Fruit fly (Drosophila melanogaster) whole organism, embryonic: Measurements from ENCODE around the gene Ypel.
A peak's percentile ranks its signal among the peaks of the same experiment; 100 is the strongest.

ENCODE experiments used
- Atf6 ChIP-seq: fragments of 200-800 bp; sonication (Bioruptor generic); IDR thresholded peaks from 2 replicates; pipeline ENCODE4 v1.3.6; 2022; ENCODE audit warnings: missing biosample characterization, missing genetic modification characterization
- Bteb2 ChIP-seq: fragments of 200-800 bp; sonication (Bioruptor generic); optimal IDR thresholded peaks from 2 replicates; lab custom pipeline; 2016; ENCODE audit warnings: missing biosample characterization, missing genetic modification characterization
- CG10462 ChIP-seq: fragments of 200-800 bp; sonication (Bioruptor generic); optimal IDR thresholded peaks from 2 replicates; lab custom pipeline; 2016; ENCODE audit warnings: missing biosample characterization, missing genetic modification characterization
- CG10565 ChIP-seq: fragments of 200-800 bp; sonication (Bioruptor generic); optimal IDR thresholded peaks from 3 replicates; lab custom pipeline; 2016; ENCODE audit warnings: missing biosample characterization, mild to moderate bottlenecking, missing genetic modification characterization
- CG15073 ChIP-seq: fragments of 200-800 bp; sonication (Bioruptor generic); optimal IDR thresholded peaks from 2 replicates; lab custom pipeline; 2016; ENCODE audit warnings: missing biosample characterization, missing genetic modification characterization
- CG17385 ChIP-seq: fragments of 200-800 bp; sonication (Bioruptor generic); optimal IDR thresholded peaks from 3 replicates; lab custom pipeline; 2018; ENCODE audit warnings: missing biosample characterization, mild to moderate bottlenecking, missing genetic modification characterization
- CG1832 ChIP-seq: fragments of 200-800 bp; sonication (Bioruptor generic); optimal IDR thresholded peaks from 2 replicates; lab custom pipeline; 2017; ENCODE audit warnings: missing biosample characterization, mild to moderate bottlenecking, missing genetic modification characterization, inconsistent platforms
- CG18599 ChIP-seq: fragments of 200-800 bp; sonication (Bioruptor generic); optimal IDR thresholded peaks from 3 replicates; lab custom pipeline; 2017; ENCODE audit warnings: missing biosample characterization, missing genetic modification characterization, mild to moderate bottlenecking, moderate library complexity, missing genetic modification reagents
- CG2129 ChIP-seq: fragments of 200-800 bp; sonication (Bioruptor generic); IDR thresholded peaks from 2 replicates; pipeline ENCODE4 v1.3.6; 2022; ENCODE audit warnings: missing biosample characterization, missing genetic modification characterization; ENCODE audit not compliant: partially characterized antibody
- CG2712 ChIP-seq: fragments of 200-800 bp; optimal IDR thresholded peaks from 3 replicates; lab custom pipeline; 2019; ENCODE audit warnings: missing biosample characterization, mild to moderate bottlenecking, missing genetic modification characterization, moderate library complexity
- CG30020 ChIP-seq: fragments of 200-800 bp; optimal IDR thresholded peaks from 2 replicates; lab custom pipeline; 2019; ENCODE audit warnings: missing biosample characterization, mild to moderate bottlenecking, missing genetic modification characterization, moderate library complexity
- CG3995 ChIP-seq: fragments of 200-800 bp; sonication (Bioruptor generic); optimal IDR thresholded peaks from 3 replicates; lab custom pipeline; 2016; ENCODE audit warnings: missing biosample characterization, missing genetic modification characterization
- CG5180 ChIP-seq: fragments of 200-800 bp; sonication (Bioruptor generic); optimal IDR thresholded peaks from 3 replicates; lab custom pipeline; 2017; ENCODE audit warnings: missing biosample characterization, missing genetic modification characterization, mild to moderate bottlenecking, moderate library complexity, missing genetic modification reagents
- CG8281 ChIP-seq: fragments of 200-800 bp; sonication (Bioruptor generic); optimal IDR thresholded peaks from 2 replicates; lab custom pipeline; 2018; ENCODE audit warnings: missing biosample characterization, mild to moderate bottlenecking, missing genetic modification characterization, moderate library complexity
- CG8359 ChIP-seq: fragments of 200-800 bp; sonication (Bioruptor generic); optimal IDR thresholded peaks from 2 replicates; lab custom pipeline; 2017; ENCODE audit warnings: missing biosample characterization, mild to moderate bottlenecking, missing genetic modification characterization, borderline replicate concordance
- Deaf1 ChIP-seq: fragments of 200-800 bp; optimal IDR thresholded peaks from 3 replicates; lab custom pipeline; 2019; ENCODE audit warnings: missing biosample characterization, mild to moderate bottlenecking, missing genetic modification characterization, moderate library complexity
- Dp ChIP-seq: fragments of 200-800 bp; sonication (Bioruptor generic); optimal IDR thresholded peaks from 2 replicates; lab custom pipeline; 2018; ENCODE audit warnings: missing biosample characterization, mild to moderate bottlenecking, missing genetic modification characterization, moderate library complexity
- HLH4C ChIP-seq: fragments of 200-800 bp; sonication (Bioruptor generic); IDR thresholded peaks from 3 replicates; pipeline ENCODE4 v1.3.6; 2022; ENCODE audit warnings: missing biosample characterization, missing genetic modification characterization; ENCODE audit not compliant: partially characterized antibody
- Hr78 ChIP-seq, 2 experiments: fragments of 200-800 bp in 1 of 2; fragments of >200 bp in 1 of 2; sonication (Bioruptor generic) in 1 of 2; optimal IDR thresholded peaks; 2 replicates each; lab custom pipeline; 2017 to 2019; ENCODE audit warnings: missing biosample characterization in 2 of 2, missing genetic modification characterization in 2 of 2, mild to moderate bottlenecking in 1 of 2, moderate library complexity in 1 of 2
- Jarid2 ChIP-seq: fragments of 200-800 bp; sonication (Bioruptor generic); optimal IDR thresholded peaks from 3 replicates; lab custom pipeline; 2017; ENCODE audit warnings: mild to moderate bottlenecking, missing biosample characterization, missing genetic modification reagents, missing genetic modification characterization
- Med ChIP-seq: fragments of 200-800 bp; sonication (Bioruptor generic); peaks from one replicate; lab custom pipeline; 2016; ENCODE audit warnings: missing biosample characterization, missing genetic modification characterization, mild to moderate bottlenecking, inconsistent platforms, moderate library complexity
- Pdp1 ChIP-seq, 2 experiments: fragments of 200-800 bp; sonication (Bioruptor generic); optimal IDR thresholded peaks; 3 replicates each; lab custom pipeline; 2016; ENCODE audit warnings: missing biosample characterization in 2 of 2, missing genetic modification characterization in 2 of 2, mild to moderate bottlenecking in 1 of 2, moderate library complexity in 1 of 2
- Scr ChIP-seq: fragments of 200-800 bp; sonication (Bioruptor generic); IDR thresholded peaks from 2 replicates; pipeline ENCODE4 v1.3.6; 2022; ENCODE audit warnings: missing biosample characterization, missing genetic modification characterization; ENCODE audit not compliant: partially characterized antibody
- Sin3A ChIP-seq: fragments of >200 bp; optimal IDR thresholded peaks from 2 replicates; lab custom pipeline; 2018
- Trl ChIP-seq, 3 experiments: fragments of >200 bp in 2 of 3; fragments of 200-800 bp in 1 of 3; sonication (Bioruptor generic) in 1 of 3; optimal IDR thresholded peaks; 2 replicates in 1 of 3; 3 replicates in 2 of 3; lab custom pipeline; 2016 to 2017; ENCODE audit warnings: missing biosample characterization in 1 of 3, missing genetic modification characterization in 1 of 3
- abd-A ChIP-seq: fragments of 200-800 bp; sonication (Bioruptor generic); optimal IDR thresholded peaks from 3 replicates; lab custom pipeline; 2019; ENCODE audit warnings: missing biosample characterization, mild to moderate bottlenecking, missing genetic modification characterization, moderate library complexity
- az2 ChIP-seq: fragments of 200-800 bp; sonication (Bioruptor generic); optimal IDR thresholded peaks from 3 replicates; lab custom pipeline; 2016; ENCODE audit warnings: missing biosample characterization, missing genetic modification characterization
- cg ChIP-seq: fragments of 200-800 bp; sonication (Bioruptor generic); optimal IDR thresholded peaks from 3 replicates; lab custom pipeline; 2019; ENCODE audit warnings: missing biosample characterization, mild to moderate bottlenecking, missing genetic modification characterization, moderate library complexity
- ci ChIP-seq: fragments of 200-800 bp; sonication (Bioruptor generic); IDR thresholded peaks from 3 replicates; pipeline ENCODE4 v1.3.6; 2022; ENCODE audit warnings: missing biosample characterization, missing genetic modification characterization
- crol ChIP-seq: fragments of 200-800 bp; sonication (Bioruptor generic); IDR thresholded peaks from 2 replicates; pipeline ENCODE4 v1.3.6; 2022; ENCODE audit warnings: missing biosample characterization, missing genetic modification characterization
- dpn ChIP-seq, 2 experiments: fragments of 200-800 bp; sonication (Bioruptor generic); optimal IDR thresholded peaks; 3 replicates each; lab custom pipeline; 2016; ENCODE audit warnings: missing biosample characterization in 2 of 2, missing genetic modification characterization in 2 of 2
- gem ChIP-seq: fragments of 200-800 bp; sonication (Bioruptor generic); optimal IDR thresholded peaks from 2 replicates; lab custom pipeline; 2019; ENCODE audit warnings: missing biosample characterization, mild to moderate bottlenecking, missing genetic modification characterization, moderate library complexity
- klu ChIP-seq: fragments of 200-800 bp; sonication (Bioruptor generic); IDR thresholded peaks from 2 replicates; pipeline ENCODE4 v1.3.6; 2022; ENCODE audit warnings: missing biosample characterization, missing genetic modification characterization
- mam ChIP-seq: fragments of 200-800 bp; sonication (Bioruptor generic); optimal IDR thresholded peaks from 3 replicates; lab custom pipeline; 2016; ENCODE audit warnings: missing biosample characterization, missing genetic modification characterization
- onecut ChIP-seq: fragments of 200-800 bp; sonication (Bioruptor generic); IDR thresholded peaks from 2 replicates; pipeline ENCODE4 v1.3.6; 2022; ENCODE audit warnings: missing biosample characterization, missing genetic modification characterization
- psq ChIP-seq: fragments of 200-800 bp; sonication (Bioruptor generic); optimal IDR thresholded peaks from 2 replicates; lab custom pipeline; 2017; ENCODE audit warnings: missing biosample characterization, missing genetic modification characterization
- run ChIP-seq: fragments of 200-800 bp; sonication (Bioruptor generic); optimal IDR thresholded peaks from 3 replicates; lab custom pipeline; 2018; ENCODE audit warnings: missing biosample characterization, mild to moderate bottlenecking, missing genetic modification characterization
- schlank ChIP-seq: fragments of 200-800 bp; sonication (Bioruptor generic); optimal IDR thresholded peaks from 2 replicates; lab custom pipeline; 2018; ENCODE audit warnings: missing biosample characterization, mild to moderate bottlenecking, missing genetic modification characterization
- sd ChIP-seq: fragments of 200-800 bp; sonication (Bioruptor generic); optimal IDR thresholded peaks from 3 replicates; lab custom pipeline; 2018; ENCODE audit warnings: missing biosample characterization, mild to moderate bottlenecking, missing genetic modification characterization, moderate library complexity
- sens ChIP-seq: fragments of 200-800 bp; sonication (Bioruptor generic); peaks from one replicate; lab custom pipeline; 2016; ENCODE audit warnings: missing biosample characterization, missing genetic modification characterization
- sim ChIP-seq: fragments of 200-800 bp; sonication (Bioruptor generic); IDR thresholded peaks from 2 replicates; pipeline ENCODE4 v1.3.6; 2022; ENCODE audit warnings: missing biosample characterization, missing genetic modification characterization
- sisA ChIP-seq: fragments of 200-800 bp; sonication (Bioruptor generic); IDR thresholded peaks from 2 replicates; pipeline ENCODE4 v1.3.6; 2022; ENCODE audit warnings: missing biosample characterization, missing genetic modification characterization
- sqz ChIP-seq: fragments of 200-800 bp; sonication (Bioruptor generic); optimal IDR thresholded peaks from 3 replicates; lab custom pipeline; 2018; ENCODE audit warnings: missing biosample characterization, mild to moderate bottlenecking, missing genetic modification characterization
- stc ChIP-seq: fragments of 200-800 bp; sonication (Bioruptor generic); IDR thresholded peaks from 2 replicates; pipeline ENCODE4 v1.3.6; 2022; ENCODE audit warnings: missing biosample characterization, missing genetic modification characterization

Gene Ypel

DNA sequence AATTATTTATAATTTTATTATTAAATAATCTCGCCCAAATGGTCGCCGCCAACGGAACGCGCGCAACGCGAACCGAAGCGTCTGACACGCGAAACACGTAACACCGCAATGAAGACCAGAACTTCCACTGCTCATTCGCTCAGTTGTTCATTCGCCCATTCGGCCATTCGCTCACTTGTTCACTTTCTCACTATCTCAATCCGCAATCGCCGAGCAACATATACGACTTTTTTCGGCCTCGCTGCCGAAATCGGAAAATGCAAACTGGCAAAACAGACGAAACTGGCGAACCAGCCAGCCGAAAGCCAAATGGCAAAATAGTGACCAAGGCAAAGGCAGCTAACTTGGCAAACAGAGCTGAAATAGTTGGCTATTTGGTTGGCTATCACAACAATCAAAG lies 37.8 kb upstream of the Ypel start (continued):
- TF ChIP-seq Pdp1 (GFP tag; optimal IDR thresholded peaks at IDR 0.05; lab: Kevin White, UChicago) (peak in 1 of 2 experiments; percentile 5), Jarid2 (GFP tag; lab: Kevin White, UChicago) (no peak), CG17385 (GFP tag; lab: Kevin White, UChicago) (no peak), gem (no peak), CG10565 (GFP tag; lab: Kevin White, UChicago) (no peak), CG3995 (GFP tag; lab: Kevin White, UChicago) (peak; percentile 33), sisA (GFP tag; lab: Robert Waterston, UW) (no peak), run (tag; lab: Kevin White, UChicago) (no peak), schlank (no peak), CG30020 (no peak), Med (GFP tag; lab: Kevin White, UChicago) (peak; percentile 42), HLH4C (GFP tag; lab: Robert Waterston, UW) (no peak), CG15073 (no peak), abd-A (peak; percentile 16), Bteb2 (no peak), az2 (GFP tag; lab: Kevin White, UChicago) (no peak), CG2129 (GFP tag; lab: Robert Waterston, UW) (no peak), CG8281 (tag; lab: Kevin White, UChicago) (peak; percentile 100), CG10462 (GFP tag; lab: Kevin White, UChicago) (no peak), dpn (GFP tag; optimal IDR thresholded peaks at IDR 0.05; lab: Kevin White, UChicago) (no peak), psq (no peak), Scr (GFP tag; lab: Robert Waterston, UW) (no peak)
- TF ChIP-seq, all 482 proteins: peak for 10

DNA sequence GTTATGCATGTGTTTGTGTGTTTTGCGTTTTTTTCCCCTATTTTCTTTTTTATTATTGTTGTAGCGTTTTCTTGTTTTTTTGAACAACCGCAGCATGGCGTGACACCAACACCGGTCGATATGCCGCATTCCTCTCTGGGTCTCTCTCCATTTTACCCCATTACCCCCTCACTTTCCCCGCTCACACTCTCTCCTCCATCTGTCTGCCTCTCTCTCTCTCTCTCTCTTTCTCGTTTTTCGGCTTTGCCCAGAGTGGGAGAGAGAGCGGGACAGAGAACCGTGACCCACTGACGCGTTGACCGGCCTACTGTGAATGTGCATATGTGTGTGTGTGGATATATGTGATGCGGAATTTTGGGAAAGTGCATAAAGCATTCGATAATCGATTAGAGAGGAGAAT lies 35.2 kb upstream of the Ypel start:
- TF ChIP-seq CG18599 (GFP tag; lab: Kevin White, UChicago): peak; percentile 9
- TF ChIP-seq stc (GFP tag; lab: Robert Waterston, UW): no peak
- peak; percentile 2 for TF ChIP-seq sqz
- no peak for TF ChIP-seq Deaf1
- peak; percentile 37 for TF ChIP-seq abd-A
- peak; percentile 51 for TF ChIP-seq cg (GFP tag; lab: Kevin White, UChicago)
- no peak for TF ChIP-seq Atf6
- no peak for TF ChIP-seq klu
- peak; percentile 89 for TF ChIP-seq onecut (GFP tag; lab: Robert Waterston, UW)
- no peak for TF ChIP-seq CG8359
- TF ChIP-seq CG2712 (tag; lab: Kevin White, UChicago): peak; percentile 21
- TF ChIP-seq sd (tag; lab: Kevin White, UChicago): peak; percentile 75
- TF ChIP-seq psq: no peak
- peak; percentile 5 for TF ChIP-seq CG5180
- peak; percentile 31 for TF ChIP-seq sens (GFP tag; lab: Kevin White, UChicago)
- peak; percentile 45 for TF ChIP-seq CG1832 (GFP tag; lab: Kevin White, UChicago)
- no peak for TF ChIP-seq sim (GFP tag; lab: Robert Waterston, UW)
- TF ChIP-seq Sin3A: no peak
- peak; percentile 68 to 69 for TF ChIP-seq Trl (optimal IDR thresholded peaks at IDR 0.05; lab: Kevin White, UChicago)
- no peak for TF ChIP-seq Trl (GFP tag; optimal IDR thresholded peaks at IDR 0.05; lab: Kevin White, UChicago)
- TF ChIP-seq Med (GFP tag; lab: Kevin White, UChicago): peak; percentile 60
- peak; percentile 93 for TF ChIP-seq crol (GFP tag; lab: Robert Waterston, UW)
- no peak for TF ChIP-seq mam (GFP tag; lab: Kevin White, UChicago)
- no peak for TF ChIP-seq Dp (GFP tag; lab: Kevin White, UChicago)
- peak in 1 of 2 experiments; percentile 61 for TF ChIP-seq Hr78 (GFP tag; optimal IDR thresholded peaks at IDR 0.05; lab: Kevin White, UChicago)
- 0 out of 3 replicates have a peak, but pooled peaks have one; percentile 34 for TF ChIP-seq ci (GFP tag; lab: Robert Waterston, UW)
- TF ChIP-seq, all 482 proteins: peak for 15
